Fruit fly (Drosophila melanogaster): ENCODE results near the gene chico.

dm6 chr2L:10200847-10201246, 46.0 kb downstream of the chico start, which contains the start of the genes Ripalpha and RpL7:
- TF ChIP-seq Smox (GFP tag; optimal IDR thresholded peaks at IDR 0.05) (peak; percentile 90), Hr4 (GFP tag; optimal IDR thresholded peaks at IDR 0.05) (peak; percentile 76), CG8632 (GFP tag; optimal IDR thresholded peaks at IDR 0.05) (peak; percentile 83), CG15336 (GFP tag; IDR thresholded peaks at IDR 0.05) (peak; percentile 68; the same call in 1 of the 2 replicates), Gug (GFP tag; IDR thresholded peaks at IDR 0.05) (peak; percentile 69), CG4318 (GFP tag; optimal IDR thresholded peaks at IDR 0.05) (no peak), CG8319 (GFP tag; optimal IDR thresholded peaks at IDR 0.05) (peak; percentile 87), CG11762 (GFP tag; optimal IDR thresholded peaks at IDR 0.05; ENCODE audit: insufficient read depth) (peak; percentile 86), CG10669 (GFP tag; optimal IDR thresholded peaks at IDR 0.05) (peak; percentile 81), CG31627 (GFP tag; optimal IDR thresholded peaks at IDR 0.05) (peak; percentile 96), fd59A (GFP tag; optimal IDR thresholded peaks at IDR 0.05) (peak; percentile 75), CG1621 (tag; optimal IDR thresholded peaks at IDR 0.05) (peak; percentile 97)

Measured in whole organism, prepupa.